Fruit fly (Drosophila melanogaster) whole organism, embryonic: Measurements from ENCODE around the gene CG6136.

Experiments used
- BEAF-32 ChIP-seq: fragments of 200-800 bp; sonication (Bioruptor generic); optimal IDR thresholded peaks from 3 replicates; lab custom pipeline; 2017; ENCODE audit warnings: missing biosample characterization, missing genetic modification characterization, mild to moderate bottlenecking, moderate library complexity, missing genetic modification reagents
- Bteb2 ChIP-seq: fragments of 200-800 bp; sonication (Bioruptor generic); optimal IDR thresholded peaks from 2 replicates; lab custom pipeline; 2016; ENCODE audit warnings: missing biosample characterization, missing genetic modification characterization
- CG10274 ChIP-seq: fragments of 200-800 bp; sonication (Bioruptor generic); optimal IDR thresholded peaks from 3 replicates; lab custom pipeline; 2017; ENCODE audit warnings: missing biosample characterization, mild to moderate bottlenecking, missing genetic modification characterization
- CG10366 ChIP-seq: fragments of 200-800 bp; sonication (Bioruptor generic); IDR thresholded peaks from 2 replicates; pipeline ENCODE4 v1.3.6; 2022; ENCODE audit warnings: missing biosample characterization, missing genetic modification characterization
- CG12659 ChIP-seq: fragments of 200-800 bp; sonication (Bioruptor generic); optimal IDR thresholded peaks from 3 replicates; lab custom pipeline; 2017; ENCODE audit warnings: mild to moderate bottlenecking, missing biosample characterization, missing genetic modification reagents, missing genetic modification characterization
- CG14667 ChIP-seq: fragments of 200-800 bp; sonication (Bioruptor generic); IDR thresholded peaks from 2 replicates; pipeline ENCODE4 v1.3.6; 2022; ENCODE audit warnings: missing biosample characterization, missing genetic modification characterization
- CG15514 ChIP-seq: fragments of 200-800 bp; sonication (Bioruptor generic); optimal IDR thresholded peaks from 3 replicates; lab custom pipeline; 2017; ENCODE audit warnings: missing biosample characterization, missing genetic modification characterization, mild to moderate bottlenecking, moderate library complexity, missing genetic modification reagents
- CG1603 ChIP-seq: fragments of 200-800 bp; sonication (Bioruptor generic); optimal IDR thresholded peaks from 2 replicates; lab custom pipeline; 2019; ENCODE audit warnings: missing biosample characterization, mild to moderate bottlenecking, missing genetic modification characterization, moderate library complexity
- CG2116 ChIP-seq: fragments of 200-800 bp; sonication (Bioruptor generic); optimal IDR thresholded peaks from 3 replicates; lab custom pipeline; 2018; ENCODE audit warnings: missing biosample characterization, mild to moderate bottlenecking, missing genetic modification characterization
- CG30403 ChIP-seq: fragments of 200-800 bp; sonication (Bioruptor generic); optimal IDR thresholded peaks from 3 replicates; lab custom pipeline; 2016; ENCODE audit warnings: missing biosample characterization, missing genetic modification characterization
- CG3995 ChIP-seq: fragments of 200-800 bp; sonication (Bioruptor generic); optimal IDR thresholded peaks from 3 replicates; lab custom pipeline; 2016; ENCODE audit warnings: missing biosample characterization, missing genetic modification characterization
- CG5953 ChIP-seq: fragments of 200-800 bp; sonication (Bioruptor generic); IDR thresholded peaks from 2 replicates; pipeline ENCODE4 v1.3.6; 2022; ENCODE audit warnings: missing biosample characterization, missing genetic modification characterization
- CG6272 ChIP-seq: fragments of 200-800 bp; sonication (Bioruptor generic); IDR thresholded peaks from 2 replicates; pipeline ENCODE4 v1.3.6; 2022; ENCODE audit warnings: missing biosample characterization, missing genetic modification characterization
- CG7839 ChIP-seq: fragments of 200-800 bp; sonication (Bioruptor generic); optimal IDR thresholded peaks from 3 replicates; lab custom pipeline; 2018; ENCODE audit warnings: missing biosample characterization, mild to moderate bottlenecking, missing genetic modification characterization, moderate library complexity
- CG8924 ChIP-seq: fragments of 200-800 bp; optimal IDR thresholded peaks from 3 replicates; lab custom pipeline; 2019; ENCODE audit warnings: missing biosample characterization, mild to moderate bottlenecking, missing genetic modification characterization, moderate library complexity
- CG9932 ChIP-seq: fragments of 200-800 bp; sonication (Bioruptor generic); IDR thresholded peaks from 2 replicates; pipeline ENCODE4 v1.3.6; 2022; ENCODE audit warnings: missing biosample characterization, missing genetic modification characterization
- CrebB ChIP-seq: fragments of 200-800 bp; sonication (Bioruptor generic); optimal IDR thresholded peaks from 3 replicates; lab custom pipeline; 2018; ENCODE audit warnings: missing biosample characterization, mild to moderate bottlenecking, missing genetic modification characterization
- Dip3 ChIP-seq: fragments of 200-800 bp; sonication (Bioruptor generic); optimal IDR thresholded peaks from 3 replicates; lab custom pipeline; 2016; ENCODE audit warnings: missing biosample characterization, missing genetic modification characterization
- Doc3 ChIP-seq: fragments of 200-800 bp; sonication (Bioruptor generic); IDR thresholded peaks from 3 replicates; pipeline ENCODE4 v1.3.6; 2022; ENCODE audit warnings: missing biosample characterization, missing genetic modification characterization; ENCODE audit not compliant: partially characterized antibody
- Ets97D ChIP-seq: fragments of 200-800 bp; sonication (Bioruptor generic); optimal IDR thresholded peaks from 3 replicates; lab custom pipeline; 2016; ENCODE audit warnings: missing biosample characterization, missing genetic modification characterization
- HLH4C ChIP-seq: fragments of 200-800 bp; sonication (Bioruptor generic); IDR thresholded peaks from 3 replicates; pipeline ENCODE4 v1.3.6; 2022; ENCODE audit warnings: missing biosample characterization, missing genetic modification characterization; ENCODE audit not compliant: partially characterized antibody
- Hmr ChIP-seq: fragments of 200-800 bp; sonication (Bioruptor generic); optimal IDR thresholded peaks from 3 replicates; lab custom pipeline; 2017; ENCODE audit warnings: mild to moderate bottlenecking, missing biosample characterization, missing genetic modification reagents, missing genetic modification characterization
- Hr78 ChIP-seq, 2 experiments: fragments of 200-800 bp in 1 of 2; fragments of >200 bp in 1 of 2; sonication (Bioruptor generic) in 1 of 2; optimal IDR thresholded peaks; 2 replicates each; lab custom pipeline; 2017 to 2019; ENCODE audit warnings: missing biosample characterization in 2 of 2, missing genetic modification characterization in 2 of 2, mild to moderate bottlenecking in 1 of 2, moderate library complexity in 1 of 2
- Med ChIP-seq: fragments of 200-800 bp; sonication (Bioruptor generic); peaks from one replicate; lab custom pipeline; 2016; ENCODE audit warnings: missing biosample characterization, missing genetic modification characterization, mild to moderate bottlenecking, inconsistent platforms, moderate library complexity
- NC2α ChIP-seq: fragments of 200-800 bp; sonication (Bioruptor generic); optimal IDR thresholded peaks from 2 replicates; lab custom pipeline; 2016; ENCODE audit warnings: missing biosample characterization, missing genetic modification characterization
- NC2β ChIP-seq: fragments of 200-800 bp; sonication (Bioruptor generic); optimal IDR thresholded peaks from 2 replicates; lab custom pipeline; 2016; ENCODE audit warnings: missing biosample characterization, missing genetic modification characterization
- YL-1 ChIP-seq: fragments of 200-800 bp; sonication (Bioruptor generic); optimal IDR thresholded peaks from 3 replicates; lab custom pipeline; 2017; ENCODE audit warnings: missing biosample characterization, mild to moderate bottlenecking, missing genetic modification characterization
- ab ChIP-seq: fragments of 200-800 bp; sonication (Bioruptor generic); optimal IDR thresholded peaks from 2 replicates; lab custom pipeline; 2016; ENCODE audit warnings: missing biosample characterization, missing genetic modification characterization
- ash1 ChIP-seq: fragments of 200-800 bp; sonication (Bioruptor generic); optimal IDR thresholded peaks from 2 replicates; lab custom pipeline; 2018; ENCODE audit warnings: missing biosample characterization, mild to moderate bottlenecking, missing genetic modification characterization
- bab2 ChIP-seq: fragments of 200-800 bp; sonication (Bioruptor generic); optimal IDR thresholded peaks from 2 replicates; lab custom pipeline; 2016; ENCODE audit warnings: missing biosample characterization, missing genetic modification characterization
- ci ChIP-seq: fragments of 200-800 bp; sonication (Bioruptor generic); IDR thresholded peaks from 3 replicates; pipeline ENCODE4 v1.3.6; 2022; ENCODE audit warnings: missing biosample characterization, missing genetic modification characterization
- dimm ChIP-seq: fragments of 200-800 bp; sonication (Bioruptor generic); IDR thresholded peaks from 2 replicates; pipeline ENCODE4 v1.3.6; 2022; ENCODE audit warnings: missing biosample characterization, missing genetic modification characterization
- dysf ChIP-seq: fragments of 200-800 bp; sonication (Bioruptor generic); IDR thresholded peaks from 3 replicates; pipeline ENCODE4 v1.3.6; 2022; ENCODE audit warnings: missing biosample characterization, missing genetic modification characterization
- ewg ChIP-seq: fragments of 200-800 bp; sonication (Bioruptor generic); optimal IDR thresholded peaks from 3 replicates; lab custom pipeline; 2017; ENCODE audit warnings: mild to moderate bottlenecking, missing biosample characterization, missing genetic modification reagents, missing genetic modification characterization
- eyg ChIP-seq: fragments of 200-800 bp; sonication (Bioruptor generic); optimal IDR thresholded peaks from 3 replicates; lab custom pipeline; 2016; ENCODE audit warnings: missing biosample characterization, missing genetic modification characterization
- hth ChIP-seq: fragments of >200 bp; optimal IDR thresholded peaks from 2 replicates; lab custom pipeline; 2017; ENCODE audit warnings: inconsistent platforms
- insv ChIP-seq, 2 experiments: fragments of 200-800 bp; sonication (Bioruptor generic); optimal IDR thresholded peaks; 3 replicates each; lab custom pipeline; 2016 to 2018; ENCODE audit warnings: missing biosample characterization in 2 of 2, missing genetic modification characterization in 2 of 2
- lbe ChIP-seq: fragments of 200-800 bp; sonication (Bioruptor generic); optimal IDR thresholded peaks from 2 replicates; lab custom pipeline; 2016; ENCODE audit warnings: missing biosample characterization, mild to moderate bottlenecking, missing genetic modification characterization
- lilli ChIP-seq: fragments of 200-800 bp; sonication (Bioruptor generic); optimal IDR thresholded peaks from 3 replicates; lab custom pipeline; 2016; ENCODE audit warnings: missing biosample characterization, missing genetic modification characterization
- lov ChIP-seq, 2 experiments: fragments of 200-800 bp in 1 of 2; fragments of >200 bp in 1 of 2; sonication (Bioruptor generic) in 1 of 2; IDR thresholded peaks in 1 of 2; optimal IDR thresholded peaks in 1 of 2; 2 replicates in 1 of 2; 3 replicates in 1 of 2; pipeline versions ENCODE4 v1.3.6 to Lab custom; 2017 to 2022; ENCODE audit warnings: missing biosample characterization in 1 of 2, missing genetic modification characterization in 1 of 2
- maf-S ChIP-seq: fragments of 200-800 bp; sonication (Bioruptor generic); optimal IDR thresholded peaks from 2 replicates; lab custom pipeline; 2016; ENCODE audit warnings: missing biosample characterization, missing genetic modification characterization
- mirr ChIP-seq: fragments of 200-800 bp; sonication (Bioruptor generic); optimal IDR thresholded peaks from 3 replicates; lab custom pipeline; 2018; ENCODE audit warnings: missing biosample characterization, mild to moderate bottlenecking, missing genetic modification characterization
- nom ChIP-seq: fragments of 200-800 bp; sonication (Bioruptor generic); optimal IDR thresholded peaks from 2 replicates; lab custom pipeline; 2017; ENCODE audit warnings: missing biosample characterization, missing genetic modification characterization, mild to moderate bottlenecking, moderate library complexity, missing genetic modification reagents
- pb ChIP-seq: fragments of 200-800 bp; sonication (Bioruptor generic); optimal IDR thresholded peaks from 3 replicates; lab custom pipeline; 2016; ENCODE audit warnings: missing biosample characterization, missing genetic modification characterization
- phol ChIP-seq: fragments of 200-800 bp; sonication (Bioruptor generic); optimal IDR thresholded peaks from 3 replicates; lab custom pipeline; 2018; ENCODE audit warnings: missing biosample characterization, mild to moderate bottlenecking, missing genetic modification characterization, moderate library complexity
- pzg ChIP-seq: fragments of 200-800 bp; sonication (Bioruptor generic); optimal IDR thresholded peaks from 3 replicates; lab custom pipeline; 2018; ENCODE audit warnings: missing biosample characterization, mild to moderate bottlenecking, missing genetic modification characterization, moderate library complexity
- repo ChIP-seq: fragments of 200-800 bp; sonication (Bioruptor generic); optimal IDR thresholded peaks from 2 replicates; lab custom pipeline; 2016; ENCODE audit warnings: missing biosample characterization, missing genetic modification characterization
- seq ChIP-seq: fragments of 200-800 bp; sonication (Bioruptor generic); IDR thresholded peaks from 2 replicates; pipeline ENCODE4 v1.3.6; 2022; ENCODE audit warnings: missing biosample characterization, missing genetic modification characterization
- unc-4 ChIP-seq: fragments of 200-800 bp; sonication (Bioruptor generic); IDR thresholded peaks from 2 replicates; pipeline ENCODE4 v1.3.6; 2022; ENCODE audit warnings: missing biosample characterization, missing genetic modification characterization; ENCODE audit not compliant: partially characterized antibody
- unpg ChIP-seq: fragments of 200-800 bp; sonication (Bioruptor generic); optimal IDR thresholded peaks from 3 replicates; lab custom pipeline; 2018; ENCODE audit warnings: missing biosample characterization, mild to moderate bottlenecking, missing genetic modification characterization, moderate library complexity

Gene CG6136

dm6 chr3R:15371833-15372232 lies at the start of gene CG6136, which contains the start of gene Ccm3 (continued):
- peak; percentile 76 for TF ChIP-seq Ets97D (GFP tag; lab: Kevin White, UChicago)
- peak; percentile 48 for TF ChIP-seq ewg (GFP tag; lab: Kevin White, UChicago)
- TF ChIP-seq dysf (GFP tag; lab: Robert Waterston, UW) = peak; percentile 43; the same call in 2 of the 3 replicates
- no peak for TF ChIP-seq CG10274
- peak; percentile 68 for TF ChIP-seq CG1603 (tag; lab: Kevin White, UChicago)
- TF ChIP-seq mirr = peak; percentile 33
- TF ChIP-seq CG7839 (tag; lab: Kevin White, UChicago) = no peak
- peak; percentile 62 for TF ChIP-seq CG3995 (GFP tag; lab: Kevin White, UChicago)
- TF ChIP-seq lov (optimal IDR thresholded peaks at IDR 0.05; lab: Kevin White, UChicago) = no peak
- 0 out of 3 replicates have a peak, but pooled peaks have one; percentile 41 for TF ChIP-seq lov (GFP tag; IDR thresholded peaks at IDR 0.05; lab: Robert Waterston, UW)
- TF ChIP-seq HLH4C (GFP tag; lab: Robert Waterston, UW) = peak; percentile 91
- TF ChIP-seq Hr78 (GFP tag; optimal IDR thresholded peaks at IDR 0.05; lab: Kevin White, UChicago) = no peak
- peak; percentile 36 for TF ChIP-seq unpg
- peak; percentile 31 for TF ChIP-seq eyg
- TF ChIP-seq Hmr (GFP tag; lab: Kevin White, UChicago) = peak; percentile 69
- TF ChIP-seq CG14667 (GFP tag; lab: Robert Waterston, UW) = no peak
- peak; percentile 21 for TF ChIP-seq CrebB (tag; lab: Kevin White, UChicago)
- TF ChIP-seq BEAF-32 (GFP tag; lab: Kevin White, UChicago) = peak; percentile 89
- peak; percentile 1 for TF ChIP-seq nom (GFP tag; lab: Kevin White, UChicago)
- TF ChIP-seq Doc3 (GFP tag; lab: Robert Waterston, UW) = peak; percentile 82
- TF ChIP-seq NC2α = no peak
- no peak for TF ChIP-seq ab (GFP tag; lab: Kevin White, UChicago)
- TF ChIP-seq YL-1 = peak; percentile 89
- TF ChIP-seq Bteb2 = peak; percentile 42
- peak; percentile 23; the same call in 1 of the 2 replicates for TF ChIP-seq CG10366 (GFP tag; lab: Robert Waterston, UW)
- TF ChIP-seq lilli = peak; percentile 52
- TF ChIP-seq pzg (GFP tag; lab: Kevin White, UChicago) = peak; percentile 86
- TF ChIP-seq lbe (GFP tag; lab: Kevin White, UChicago) = peak; percentile 59
- no peak for TF ChIP-seq ash1 (GFP tag; lab: Kevin White, UChicago)
- TF ChIP-seq CG15514 = peak; percentile 79
- TF ChIP-seq bab2 (GFP tag; lab: Kevin White, UChicago) = peak; percentile 34
- peak; percentile 90 for TF ChIP-seq CG2116 (GFP tag; lab: Kevin White, UChicago)
- 0 out of 2 replicates have a peak, but pooled peaks have one; percentile 10 for TF ChIP-seq CG6272
- TF ChIP-seq repo (GFP tag; lab: Kevin White, UChicago) = peak; percentile 39
- TF ChIP-seq dimm (GFP tag; lab: Robert Waterston, UW) = no peak
- TF ChIP-seq CG12659 (GFP tag; lab: Kevin White, UChicago) = peak; percentile 69
- TF ChIP-seq CG5953 (GFP tag; lab: Robert Waterston, UW) = no peak
- peak; percentile 36 for TF ChIP-seq Dip3 (GFP tag; lab: Kevin White, UChicago)
- TF ChIP-seq pb = peak; percentile 23
- TF ChIP-seq Med (GFP tag; lab: Kevin White, UChicago) = peak; percentile 94
- peak; percentile 92 for TF ChIP-seq unc-4
- TF ChIP-seq phol (tag; lab: Kevin White, UChicago) = peak; percentile 25
- TF ChIP-seq CG9932 = peak; percentile 81
- TF ChIP-seq CG30403 = peak; percentile 41
- peak; percentile 64; the same call in 2 of the 3 replicates for TF ChIP-seq ci (GFP tag; lab: Robert Waterston, UW)
- no peak for TF ChIP-seq maf-S (GFP tag; lab: Kevin White, UChicago)
- TF ChIP-seq insv (GFP tag; optimal IDR thresholded peaks at IDR 0.05; lab: Kevin White, UChicago) = peak in 1 of 2 experiments; percentile 75
- TF ChIP-seq hth (lab: Kevin White, UChicago) = no peak
- peak; percentile 17; the same call in 1 of the 2 replicates for TF ChIP-seq seq
- peak; percentile 57 for TF ChIP-seq CG8924 (tag; lab: Kevin White, UChicago)
- TF ChIP-seq NC2β (GFP tag; lab: Kevin White, UChicago) = peak; percentile 35
